Worm (Caenorhabditis elegans): ENCODE measurements around the gene F23A7.1.

The F23A7.1 gene

ce11 chrX:16208123-16208522 lies 9.1 kb upstream of the F23A7.1 start:
- TF ChIP-seq elt-2 (tag; optimal IDR thresholded peaks at IDR 0.05), result no peak
- no peak for TF ChIP-seq ets-4 (tag; optimal IDR thresholded peaks at IDR 0.05)
- no peak for TF ChIP-seq nfya-1 (tag; optimal IDR thresholded peaks at IDR 0.05)

ce11 chrX:16208667-16209066 lies 8.5 kb upstream of the F23A7.1 start:
- no peak for TF ChIP-seq ceh-18 (tag; optimal IDR thresholded peaks at IDR 0.05)
- no peak for TF ChIP-seq pha-4 (tag; optimal IDR thresholded peaks at IDR 0.05)

ce11 chrX:16209122-16209521 lies 8.1 kb upstream of the F23A7.1 start:
- TF ChIP-seq nhr-232 (tag; optimal IDR thresholded peaks at IDR 0.05) (no peak), fax-1 (tag; optimal IDR thresholded peaks at IDR 0.05) (no peak), ref-2 (tag; optimal IDR thresholded peaks at IDR 0.05) (no peak), ceh-24 (tag; optimal IDR thresholded peaks at IDR 0.05) (no peak), nfya-1 (tag; optimal IDR thresholded peaks at IDR 0.05) (no peak), ztf-16 (tag; optimal IDR thresholded peaks at IDR 0.05) (no peak), ceh-30 (tag; optimal IDR thresholded peaks at IDR 0.05) (no peak), pha-2 (tag; optimal IDR thresholded peaks at IDR 0.05) (no peak), hlh-8 (tag; optimal IDR thresholded peaks at IDR 0.05) (no peak), sdc-2 (tag; optimal IDR thresholded peaks at IDR 0.05) (no peak), lim-6 (tag; optimal IDR thresholded peaks at IDR 0.05) (no peak), ceh-9 (tag; optimal IDR thresholded peaks at IDR 0.05) (no peak), nhr-11 (tag; optimal IDR thresholded peaks at IDR 0.05) (no peak)

ce11 chrX:16209660-16210059 lies 7.5 kb upstream of the F23A7.1 start:
- TF ChIP-seq eyg-1 (tag; optimal IDR thresholded peaks at IDR 0.05) (peak; percentile 48), ceh-6 (GFP tag; optimal IDR thresholded peaks at IDR 0.05) (peak; percentile 86), fax-1 (tag; optimal IDR thresholded peaks at IDR 0.05) (peak; percentile 77), ceh-18 (tag; optimal IDR thresholded peaks at IDR 0.05) (peak; percentile 84), ahr-1 (tag; optimal IDR thresholded peaks at IDR 0.05) (peak; percentile 46), pros-1 (tag; optimal IDR thresholded peaks at IDR 0.05) (no peak), madf-2 (tag; optimal IDR thresholded peaks at IDR 0.05) (peak; percentile 67), ceh-48 (tag; optimal IDR thresholded peaks at IDR 0.05) (peak; percentile 68), ztf-16 (tag; optimal IDR thresholded peaks at IDR 0.05) (peak; percentile 75), elt-2 (tag; optimal IDR thresholded peaks at IDR 0.05) (peak; percentile 92), sox-4 (tag; optimal IDR thresholded peaks at IDR 0.05) (peak; percentile 83), npax-4 (tag; optimal IDR thresholded peaks at IDR 0.05) (peak; percentile 52), unc-42 (tag; optimal IDR thresholded peaks at IDR 0.05) (peak; percentile 45), pha-2 (tag; optimal IDR thresholded peaks at IDR 0.05) (peak; percentile 84), tbx-7 (tag; optimal IDR thresholded peaks at IDR 0.05) (peak; percentile 49), ceh-9 (tag; optimal IDR thresholded peaks at IDR 0.05) (peak; percentile 63), pha-4 (tag; optimal IDR thresholded peaks at IDR 0.05) (no peak), K09A11.1 (tag; optimal IDR thresholded peaks at IDR 0.05; ENCODE audit: insufficient read depth) (peak; percentile 78), pqm-1 (tag; optimal IDR thresholded peaks at IDR 0.05) (peak; percentile 67), lim-6 (tag; optimal IDR thresholded peaks at IDR 0.05) (peak; percentile 36), fkh-10 (GFP tag; optimal IDR thresholded peaks at IDR 0.05) (peak; percentile 71), hlh-13 (GFP tag; optimal IDR thresholded peaks at IDR 0.05) (peak; percentile 76), ceh-24 (tag; optimal IDR thresholded peaks at IDR 0.05) (peak; percentile 48), unc-86 (tag; optimal IDR thresholded peaks at IDR 0.05) (peak; percentile 80), ets-4 (tag; optimal IDR thresholded peaks at IDR 0.05) (peak; percentile 13), mec-3 (tag; optimal IDR thresholded peaks at IDR 0.05; ENCODE audit: borderline replicate concordance) (no peak), unc-3 (GFP tag; conservative IDR thresholded peaks at IDR 0.05) (peak; percentile 88), unc-3 (tag; optimal IDR thresholded peaks at IDR 0.05) (peak; percentile 14), Y22D7AL.16 (tag; optimal IDR thresholded peaks at IDR 0.05) (peak; percentile 79), dve-1 (tag; optimal IDR thresholded peaks at IDR 0.05) (peak; percentile 84), fkh-6 (tag; optimal IDR thresholded peaks at IDR 0.05) (peak; percentile 71), ceh-2 (tag; optimal IDR thresholded peaks at IDR 0.05) (peak; percentile 72), rnt-1 (tag; optimal IDR thresholded peaks at IDR 0.05) (peak; percentile 65), pag-3 (tag; optimal IDR thresholded peaks at IDR 0.05; ENCODE audit: borderline replicate concordance) (peak; percentile 20), sdc-2 (tag; optimal IDR thresholded peaks at IDR 0.05) (peak; percentile 98), ceh-45 (GFP tag; IDR thresholded peaks at IDR 0.05) (peak; percentile 80), hlh-8 (tag; optimal IDR thresholded peaks at IDR 0.05) (peak; percentile 54), ceh-22 (tag; optimal IDR thresholded peaks at IDR 0.05) (no peak), nhr-232 (tag; optimal IDR thresholded peaks at IDR 0.05) (peak; percentile 75), lin-11 (tag; optimal IDR thresholded peaks at IDR 0.05) (peak; percentile 65), dmd-4 (tag; optimal IDR thresholded peaks at IDR 0.05; ENCODE audit: borderline replicate concordance) (peak; percentile 74), ama-1 (optimal IDR thresholded peaks at IDR 0.05) (no peak)

All from whole organism, late embryonic.